Fruit fly (Drosophila melanogaster) whole organism, prepupa: ENCODE results near the gene CG43131.

Experiments
- CG15336 ChIP-seq: fragments of 200-800 bp; sonication (Bioruptor generic); IDR thresholded peaks from 2 replicates; pipeline ENCODE4 v1.3.6; 2022; ENCODE audit warnings: missing biosample characterization, missing genetic modification characterization
- CG31627 ChIP-seq: fragments of 200-800 bp; sonication (Bioruptor generic); optimal IDR thresholded peaks from 3 replicates; lab custom pipeline; 2016; ENCODE audit warnings: missing biosample characterization, missing genetic modification characterization
- CG3919 ChIP-seq: fragments of 200-800 bp; sonication (Bioruptor generic); optimal IDR thresholded peaks from 3 replicates; lab custom pipeline; 2016; ENCODE audit warnings: missing biosample characterization, missing genetic modification characterization
- CG6808 ChIP-seq: fragments of 200-800 bp; sonication (Bioruptor generic); optimal IDR thresholded peaks from 3 replicates; lab custom pipeline; 2017; ENCODE audit warnings: missing biosample characterization, missing genetic modification characterization, mild to moderate bottlenecking, moderate library complexity, missing genetic modification reagents
- CG8632 ChIP-seq: fragments of 200-800 bp; sonication (Bioruptor generic); optimal IDR thresholded peaks from 3 replicates; lab custom pipeline; 2016; ENCODE audit warnings: missing biosample characterization, missing genetic modification characterization
- Ets96B ChIP-seq: fragments of 200-800 bp; optimal IDR thresholded peaks from 2 replicates; lab custom pipeline; 2019; ENCODE audit warnings: missing biosample characterization, mild to moderate bottlenecking, missing genetic modification characterization, moderate library complexity
- Hr38 ChIP-seq: sonication (Bioruptor generic); optimal IDR thresholded peaks from 2 replicates; lab custom pipeline; 2016; ENCODE audit warnings: missing biosample characterization, missing genetic modification characterization
- OdsH ChIP-seq: fragments of 200-800 bp; sonication (Bioruptor generic); optimal IDR thresholded peaks from 3 replicates; lab custom pipeline; 2016; ENCODE audit warnings: missing biosample characterization, missing genetic modification characterization
- pdm3 ChIP-seq: fragments of 200-800 bp; sonication (Bioruptor generic); optimal IDR thresholded peaks from 3 replicates; lab custom pipeline; 2016; ENCODE audit warnings: missing biosample characterization, missing genetic modification characterization

DNA sequence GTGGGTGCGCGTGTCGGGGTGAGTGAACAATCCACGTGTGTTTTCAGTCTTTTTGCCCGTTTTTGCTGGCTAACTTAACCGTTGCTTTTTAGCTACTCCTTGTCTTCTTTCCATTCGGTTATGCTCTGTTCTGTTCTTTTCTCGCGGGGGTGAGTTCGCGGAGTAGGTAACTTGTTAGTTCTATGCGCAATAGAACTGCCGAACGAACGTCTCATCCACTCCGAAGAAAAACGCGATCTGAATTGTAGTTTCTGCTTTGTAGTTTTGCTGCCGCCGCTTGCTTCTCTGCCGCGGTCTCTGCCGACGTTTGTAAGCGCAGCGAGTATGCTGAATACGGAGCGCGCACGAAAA lies 22.5 kb downstream of the CG43131 start:
- TF ChIP-seq pdm3 (GFP tag; lab: Kevin White, UChicago), result no peak
- TF ChIP-seq CG15336 (GFP tag; lab: Robert Waterston, UW), result no peak
- TF ChIP-seq CG3919 (GFP tag; lab: Kevin White, UChicago), result peak; percentile 12
- TF ChIP-seq CG6808, result no peak
- no peak for TF ChIP-seq Hr38 (GFP tag; lab: Kevin White, UChicago)
- TF ChIP-seq CG31627, result no peak
- TF ChIP-seq OdsH (GFP tag; lab: Kevin White, UChicago), result no peak
- TF ChIP-seq Ets96B (tag; lab: Kevin White, UChicago), result no peak
- TF ChIP-seq CG8632 (GFP tag; lab: Kevin White, UChicago), result no peak
